Fruit fly (Drosophila melanogaster): ENCODE data around the gene CG14957.

DNA sequence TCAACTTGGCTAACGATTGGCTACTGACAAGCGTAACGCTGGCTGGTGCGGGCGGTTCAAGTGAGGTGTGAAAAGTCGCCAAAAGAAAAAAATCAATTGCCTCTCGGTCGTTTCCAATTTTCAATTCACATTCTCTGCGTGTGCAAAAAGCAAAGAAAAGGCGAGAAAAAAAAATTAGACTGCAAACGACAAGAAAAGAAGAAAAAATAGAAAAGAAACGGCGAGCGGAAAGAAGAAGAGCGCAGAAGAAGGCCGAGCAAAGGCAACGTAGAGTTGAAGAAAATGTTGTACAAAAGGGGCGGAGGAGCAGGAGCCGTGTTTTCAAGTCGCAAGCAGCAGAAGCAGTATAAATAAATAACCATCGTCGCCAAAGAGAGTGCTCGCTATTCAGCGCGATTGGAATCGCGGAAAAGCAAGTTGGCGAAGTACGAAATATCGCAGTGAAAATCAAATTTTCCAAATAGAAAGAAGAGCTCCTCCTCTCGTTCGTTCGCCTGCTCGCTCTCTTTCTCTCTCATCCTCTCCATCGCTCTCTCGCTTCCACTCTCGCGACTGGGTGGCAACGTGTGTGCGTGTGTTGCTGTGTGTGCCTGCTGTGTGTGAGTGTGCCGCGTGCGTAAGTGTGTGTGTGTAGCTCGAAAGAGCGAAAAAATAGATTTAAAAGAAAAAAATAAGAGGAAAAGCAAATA lies 38.5 kb downstream of the CG14957 start:
- TF ChIP-seq CG7101 (tag; optimal IDR thresholded peaks at IDR 0.05), result peak; percentile 25
- TF ChIP-seq CG11617 (GFP tag; optimal IDR thresholded peaks at IDR 0.05), result peak; percentile 49
- TF ChIP-seq CG5204 (GFP tag; optimal IDR thresholded peaks at IDR 0.05), result no peak
- TF ChIP-seq CG1620 (GFP tag; optimal IDR thresholded peaks at IDR 0.05), result no peak
- TF ChIP-seq kay (GFP tag; ENCODE audit: borderline replicate concordance), result no peak
- TF ChIP-seq Mnt (GFP tag; optimal IDR thresholded peaks at IDR 0.05), result peak; percentile 72
- TF ChIP-seq CG12768 (GFP tag; optimal IDR thresholded peaks at IDR 0.05), result peak; percentile 67
- TF ChIP-seq Clk (GFP tag; optimal IDR thresholded peaks at IDR 0.05), result no peak
- no peak for TF ChIP-seq cnc (optimal IDR thresholded peaks at IDR 0.05)
- TF ChIP-seq tj (GFP tag; optimal IDR thresholded peaks at IDR 0.05), result no peak
- no peak for TF ChIP-seq CG14711 (tag; optimal IDR thresholded peaks at IDR 0.05)

Measured in whole organism, adult.